Fruit fly (Drosophila melanogaster): Measurements from ENCODE around the gene knk.

The knk gene

dm6 chr3R:10168483-10169064 is 43.1 kb upstream of the knk start (continued):
- TF ChIP-seq Trl (optimal IDR thresholded peaks at IDR 0.05) = no peak
- peak; percentile 34 for TF ChIP-seq Trl (GFP tag; optimal IDR thresholded peaks at IDR 0.05)
- TF ChIP-seq ab (GFP tag; optimal IDR thresholded peaks at IDR 0.05) = no peak
- peak; percentile 62 for TF ChIP-seq Ets65A (GFP tag)
- no peak for TF ChIP-seq E2f2 (GFP tag; IDR thresholded peaks at IDR 0.05)
- TF ChIP-seq CG14710 (tag; optimal IDR thresholded peaks at IDR 0.05) = no peak
- TF ChIP-seq CG9876 (GFP tag; optimal IDR thresholded peaks at IDR 0.05) = no peak
- TF ChIP-seq vfl (GFP tag; optimal IDR thresholded peaks at IDR 0.05) = no peak
- TF ChIP-seq tna (GFP tag; IDR thresholded peaks at IDR 0.05; ENCODE audit: partially characterized antibody) = no peak
- peak; percentile 32 for TF ChIP-seq NK7.1 (GFP tag; optimal IDR thresholded peaks at IDR 0.05)
- no peak for TF ChIP-seq Hey (tag; optimal IDR thresholded peaks at IDR 0.05)
- TF ChIP-seq Xbp1 (GFP tag; optimal IDR thresholded peaks at IDR 0.05) = peak; percentile 44
- no peak for TF ChIP-seq hkb (optimal IDR thresholded peaks at IDR 0.05)
- 0 out of 2 replicates have a peak, but pooled peaks have one; percentile 17 for TF ChIP-seq hkb (GFP tag; IDR thresholded peaks at IDR 0.05)
- no peak for TF ChIP-seq CG8478 (optimal IDR thresholded peaks at IDR 0.05)
- no peak for TF ChIP-seq vnd (GFP tag; IDR thresholded peaks at IDR 0.05; ENCODE audit: partially characterized antibody)
- peak; percentile 25 for TF ChIP-seq Sox100B (GFP tag; optimal IDR thresholded peaks at IDR 0.05)
- no peak for TF ChIP-seq CG14667 (GFP tag; IDR thresholded peaks at IDR 0.05)
- TF ChIP-seq HLHmδ (GFP tag; optimal IDR thresholded peaks at IDR 0.05) = no peak
- TF ChIP-seq CG8765 (GFP tag; IDR thresholded peaks at IDR 0.05) = no peak
- no peak for TF ChIP-seq toy (GFP tag; IDR thresholded peaks at IDR 0.05)
- TF ChIP-seq CG2678 (tag; optimal IDR thresholded peaks at IDR 0.05) = peak; percentile 70
- TF ChIP-seq psq (GFP tag; optimal IDR thresholded peaks at IDR 0.05) = no peak
- TF ChIP-seq tin (GFP tag; optimal IDR thresholded peaks at IDR 0.05) = no peak
- peak; percentile 49 for TF ChIP-seq CG3407 (GFP tag; optimal IDR thresholded peaks at IDR 0.05)
- no peak for TF ChIP-seq CG6813 (GFP tag; optimal IDR thresholded peaks at IDR 0.05)
- no peak for TF ChIP-seq ro (GFP tag; IDR thresholded peaks at IDR 0.05)
- peak; percentile 62 for TF ChIP-seq gro (GFP tag; optimal IDR thresholded peaks at IDR 0.05)
- TF ChIP-seq CG32532 (GFP tag; IDR thresholded peaks at IDR 0.05) = peak; percentile 37
- TF ChIP-seq sisA (GFP tag; IDR thresholded peaks at IDR 0.05) = no peak
- no peak for TF ChIP-seq TFAM (GFP tag; optimal IDR thresholded peaks at IDR 0.05)
- no peak for TF ChIP-seq ssp (GFP tag; IDR thresholded peaks at IDR 0.05)
- no peak for TF ChIP-seq disco-r (GFP tag; optimal IDR thresholded peaks at IDR 0.05)
- peak; percentile 46 for TF ChIP-seq CG17385 (GFP tag; optimal IDR thresholded peaks at IDR 0.05)
- TF ChIP-seq abd-A (tag; optimal IDR thresholded peaks at IDR 0.05) = no peak
- TF ChIP-seq lilli (GFP tag; optimal IDR thresholded peaks at IDR 0.05) = peak; percentile 48
- no peak for TF ChIP-seq CG16863 (GFP tag; optimal IDR thresholded peaks at IDR 0.05)
- no peak for TF ChIP-seq CG1647 (GFP tag; optimal IDR thresholded peaks at IDR 0.05)
- 0 out of 2 replicates have a peak, but pooled peaks have one; percentile 9 for TF ChIP-seq Drgx (GFP tag; IDR thresholded peaks at IDR 0.05)
- TF ChIP-seq CG4730 (GFP tag; IDR thresholded peaks at IDR 0.05) = no peak
- no peak for TF ChIP-seq p53 (GFP tag; optimal IDR thresholded peaks at IDR 0.05)
- no peak for TF ChIP-seq CG16813 (GFP tag; IDR thresholded peaks at IDR 0.05; ENCODE audit: partially characterized antibody)
- TF ChIP-seq fd64A (GFP tag; optimal IDR thresholded peaks at IDR 0.05) = peak; percentile 16
- TF ChIP-seq Atf6 (GFP tag; IDR thresholded peaks at IDR 0.05) = peak; percentile 57
- no peak for TF ChIP-seq Doc2 (GFP tag; IDR thresholded peaks at IDR 0.05)
- TF ChIP-seq CG31365 (tag; optimal IDR thresholded peaks at IDR 0.05) = no peak
- TF ChIP-seq CG6683 (GFP tag; optimal IDR thresholded peaks at IDR 0.05) = no peak
- peak; percentile 19 for TF ChIP-seq Hsf (GFP tag; optimal IDR thresholded peaks at IDR 0.05)
- TF ChIP-seq CG4854 (GFP tag; optimal IDR thresholded peaks at IDR 0.05) = peak; percentile 16
- TF ChIP-seq pb (GFP tag; optimal IDR thresholded peaks at IDR 0.05) = no peak
- no peak for TF ChIP-seq CG1792 (GFP tag; optimal IDR thresholded peaks at IDR 0.05)
- TF ChIP-seq scrt (GFP tag; optimal IDR thresholded peaks at IDR 0.05) = no peak
- no peak for TF ChIP-seq klu (GFP tag; IDR thresholded peaks at IDR 0.05)

Data from whole organism, embryonic.